Fruit fly (Drosophila melanogaster) whole organism, embryonic: ENCODE results near the gene CG7860.

Source experiments
- Asciz ChIP-seq: fragments of 200-800 bp; sonication (Bioruptor generic); optimal IDR thresholded peaks from 2 replicates; lab custom pipeline; 2017; ENCODE audit warnings: missing biosample characterization, mild to moderate bottlenecking, missing genetic modification characterization, missing genetic modification reagents
- BEAF-32 ChIP-seq: fragments of 200-800 bp; sonication (Bioruptor generic); optimal IDR thresholded peaks from 3 replicates; lab custom pipeline; 2017; ENCODE audit warnings: missing biosample characterization, missing genetic modification characterization, mild to moderate bottlenecking, moderate library complexity, missing genetic modification reagents
- Bdp1 ChIP-seq: fragments of 200-800 bp; sonication (Bioruptor generic); optimal IDR thresholded peaks from 3 replicates; lab custom pipeline; 2016; ENCODE audit warnings: missing biosample characterization, missing genetic modification characterization
- CG10543 ChIP-seq: fragments of 200-800 bp; sonication (Bioruptor generic); optimal IDR thresholded peaks from 3 replicates; lab custom pipeline; 2017; ENCODE audit warnings: missing biosample characterization, mild to moderate bottlenecking, missing genetic modification characterization, moderate library complexity
- CG11456 ChIP-seq: fragments of 200-800 bp; sonication (Bioruptor generic); IDR thresholded peaks from 3 replicates; pipeline ENCODE4 v1.3.6; 2022; ENCODE audit warnings: missing biosample characterization, missing genetic modification characterization
- CG12104 ChIP-seq: fragments of 200-800 bp; sonication (Bioruptor generic); optimal IDR thresholded peaks from 3 replicates; lab custom pipeline; 2016; ENCODE audit warnings: missing biosample characterization, missing genetic modification characterization
- CG12299 ChIP-seq: fragments of 200-800 bp; sonication (Bioruptor generic); optimal IDR thresholded peaks from 2 replicates; lab custom pipeline; 2018; ENCODE audit warnings: missing biosample characterization, mild to moderate bottlenecking, missing genetic modification characterization
- CG1233 ChIP-seq: fragments of 200-800 bp; sonication (Bioruptor generic); optimal IDR thresholded peaks from 4 replicates; lab custom pipeline; 2018; ENCODE audit warnings: missing biosample characterization, mild to moderate bottlenecking, missing genetic modification characterization
- CG13775 ChIP-seq: fragments of 200-800 bp; sonication (Bioruptor generic); optimal IDR thresholded peaks from 3 replicates; lab custom pipeline; 2017; ENCODE audit warnings: missing biosample characterization, mild to moderate bottlenecking, missing genetic modification characterization
- CG14050 ChIP-seq: fragments of 200-800 bp; sonication (Bioruptor generic); IDR thresholded peaks from 3 replicates; pipeline ENCODE4 v1.3.6; 2022; ENCODE audit warnings: missing biosample characterization, missing genetic modification characterization
- CG16815 ChIP-seq: fragments of 200-800 bp; sonication (Bioruptor generic); optimal IDR thresholded peaks from 3 replicates; lab custom pipeline; 2017; ENCODE audit warnings: missing biosample characterization, mild to moderate bottlenecking, missing genetic modification characterization
- CG17612 ChIP-seq: fragments of 200-800 bp; sonication (Bioruptor generic); IDR thresholded peaks from 2 replicates; pipeline ENCODE4 v1.3.6; 2022; ENCODE audit warnings: missing biosample characterization, missing genetic modification characterization
- CG17802 ChIP-seq: fragments of 200-800 bp; sonication (Bioruptor generic); optimal IDR thresholded peaks from 2 replicates; lab custom pipeline; 2018; ENCODE audit warnings: missing biosample characterization, mild to moderate bottlenecking, missing genetic modification characterization, moderate library complexity
- CG30431 ChIP-seq: fragments of 200-800 bp; sonication (Bioruptor generic); optimal IDR thresholded peaks from 2 replicates; lab custom pipeline; 2017; ENCODE audit warnings: missing biosample characterization, missing genetic modification characterization
- CG31441 ChIP-seq: fragments of 200-800 bp; sonication (Bioruptor generic); IDR thresholded peaks from 2 replicates; pipeline ENCODE4 v1.3.6; 2022; ENCODE audit warnings: missing biosample characterization, missing genetic modification characterization
- CG32767 ChIP-seq: fragments of 200-800 bp; sonication (Bioruptor generic); IDR thresholded peaks from 2 replicates; pipeline ENCODE4 v1.3.6; 2022; ENCODE audit warnings: missing biosample characterization, missing genetic modification characterization
- CG4328 ChIP-seq: fragments of 200-800 bp; sonication (Bioruptor generic); optimal IDR thresholded peaks from 3 replicates; lab custom pipeline; 2017; ENCODE audit warnings: missing biosample characterization, missing genetic modification reagents, missing genetic modification characterization
- CG4730 ChIP-seq: fragments of 200-800 bp; sonication (Bioruptor generic); IDR thresholded peaks from 2 replicates; pipeline ENCODE4 v1.3.6; 2022; ENCODE audit warnings: missing biosample characterization, missing genetic modification characterization
- CG6175 ChIP-seq: fragments of 200-800 bp; sonication (Bioruptor generic); IDR thresholded peaks from 3 replicates; pipeline ENCODE4 v1.3.6; 2022; ENCODE audit warnings: missing biosample characterization, missing genetic modification characterization
- CG6254 ChIP-seq: fragments of 200-800 bp; sonication (Bioruptor generic); optimal IDR thresholded peaks from 3 replicates; lab custom pipeline; 2017; ENCODE audit warnings: mild to moderate bottlenecking, missing biosample characterization, missing genetic modification reagents, missing genetic modification characterization
- CG6689 ChIP-seq: fragments of 200-800 bp; sonication (Bioruptor generic); IDR thresholded peaks from 2 replicates; pipeline ENCODE4 v1.3.6; 2022; ENCODE audit warnings: missing biosample characterization, missing genetic modification characterization
- CG7963 ChIP-seq: fragments of 200-800 bp; sonication (Bioruptor generic); IDR thresholded peaks from 3 replicates; pipeline ENCODE4 v1.3.6; 2022; ENCODE audit warnings: missing biosample characterization, missing genetic modification characterization; ENCODE audit not compliant: partially characterized antibody
- CG8281 ChIP-seq: fragments of 200-800 bp; sonication (Bioruptor generic); optimal IDR thresholded peaks from 2 replicates; lab custom pipeline; 2018; ENCODE audit warnings: missing biosample characterization, mild to moderate bottlenecking, missing genetic modification characterization, moderate library complexity
- CG9727 ChIP-seq: fragments of 200-800 bp; sonication (Bioruptor generic); optimal IDR thresholded peaks from 3 replicates; lab custom pipeline; 2017; ENCODE audit warnings: missing biosample characterization, mild to moderate bottlenecking, missing genetic modification characterization
- CG9932 ChIP-seq: fragments of 200-800 bp; sonication (Bioruptor generic); IDR thresholded peaks from 2 replicates; pipeline ENCODE4 v1.3.6; 2022; ENCODE audit warnings: missing biosample characterization, missing genetic modification characterization
- Dll ChIP-seq: fragments of 200-800 bp; sonication (Bioruptor generic); IDR thresholded peaks from 4 replicates; pipeline ENCODE4 v1.3.6; 2022; ENCODE audit warnings: missing biosample characterization, missing genetic modification characterization; ENCODE audit not compliant: partially characterized antibody
- Dref ChIP-seq: fragments of 200-800 bp; sonication (Bioruptor generic); IDR thresholded peaks from 2 replicates; pipeline ENCODE4 v1.3.6; 2022; ENCODE audit warnings: missing biosample characterization, missing genetic modification characterization
- Eip74EF ChIP-seq, 2 experiments: fragments of 200-800 bp in 1 of 2; fragments of >200 bp in 1 of 2; sonication (Bioruptor generic) in 1 of 2; optimal IDR thresholded peaks; 2 replicates each; lab custom pipeline; 2017 to 2019; ENCODE audit warnings: missing biosample characterization in 2 of 2, missing genetic modification characterization in 2 of 2, mild to moderate bottlenecking in 1 of 2, moderate library complexity in 1 of 2
- Elba2 ChIP-seq: fragments of 200-800 bp; sonication (Bioruptor generic); optimal IDR thresholded peaks from 3 replicates; lab custom pipeline; 2016; ENCODE audit warnings: missing biosample characterization, missing genetic modification characterization
- Fer2 ChIP-seq: fragments of 200-800 bp; sonication (Bioruptor generic); optimal IDR thresholded peaks from 2 replicates; lab custom pipeline; 2018; ENCODE audit warnings: missing biosample characterization, mild to moderate bottlenecking, missing genetic modification characterization, moderate library complexity
- Meics ChIP-seq: fragments of 200-800 bp; sonication (Bioruptor generic); optimal IDR thresholded peaks from 2 replicates; lab custom pipeline; 2017; ENCODE audit warnings: missing biosample characterization, mild to moderate bottlenecking, missing genetic modification characterization
- Myb ChIP-seq: fragments of 200-800 bp; sonication (Bioruptor generic); optimal IDR thresholded peaks from 2 replicates; lab custom pipeline; 2016; ENCODE audit warnings: missing biosample characterization, missing genetic modification characterization
- az2 ChIP-seq: fragments of 200-800 bp; sonication (Bioruptor generic); optimal IDR thresholded peaks from 3 replicates; lab custom pipeline; 2016; ENCODE audit warnings: missing biosample characterization, missing genetic modification characterization
- bab2 ChIP-seq: fragments of 200-800 bp; sonication (Bioruptor generic); optimal IDR thresholded peaks from 2 replicates; lab custom pipeline; 2016; ENCODE audit warnings: missing biosample characterization, missing genetic modification characterization
- chif ChIP-seq, 2 experiments: fragments of 200-800 bp; sonication (Bioruptor generic); optimal IDR thresholded peaks; 3 replicates each; lab custom pipeline; 2016; ENCODE audit warnings: missing biosample characterization in 2 of 2, missing genetic modification characterization in 2 of 2
- da ChIP-seq: fragments of 200-800 bp; sonication (Bioruptor generic); optimal IDR thresholded peaks from 2 replicates; lab custom pipeline; 2016; ENCODE audit warnings: missing biosample characterization, missing genetic modification characterization
- dmrt99B ChIP-seq: fragments of 200-800 bp; sonication (Bioruptor generic); optimal IDR thresholded peaks from 2 replicates; lab custom pipeline; 2018; ENCODE audit warnings: missing biosample characterization, mild to moderate bottlenecking, missing genetic modification characterization, moderate library complexity
- dysf ChIP-seq: fragments of 200-800 bp; sonication (Bioruptor generic); IDR thresholded peaks from 3 replicates; pipeline ENCODE4 v1.3.6; 2022; ENCODE audit warnings: missing biosample characterization, missing genetic modification characterization
- ewg ChIP-seq: fragments of 200-800 bp; sonication (Bioruptor generic); optimal IDR thresholded peaks from 3 replicates; lab custom pipeline; 2017; ENCODE audit warnings: mild to moderate bottlenecking, missing biosample characterization, missing genetic modification reagents, missing genetic modification characterization
- gem ChIP-seq: fragments of 200-800 bp; sonication (Bioruptor generic); optimal IDR thresholded peaks from 2 replicates; lab custom pipeline; 2019; ENCODE audit warnings: missing biosample characterization, mild to moderate bottlenecking, missing genetic modification characterization, moderate library complexity
- hth ChIP-seq: fragments of >200 bp; optimal IDR thresholded peaks from 2 replicates; lab custom pipeline; 2017; ENCODE audit warnings: inconsistent platforms
- mam ChIP-seq: fragments of 200-800 bp; sonication (Bioruptor generic); optimal IDR thresholded peaks from 3 replicates; lab custom pipeline; 2016; ENCODE audit warnings: missing biosample characterization, missing genetic modification characterization
- pfk ChIP-seq: fragments of 200-800 bp; sonication (Bioruptor generic); optimal IDR thresholded peaks from 2 replicates; lab custom pipeline; 2018; ENCODE audit warnings: missing biosample characterization, mild to moderate bottlenecking, missing genetic modification characterization, moderate library complexity
- row ChIP-seq: fragments of 200-800 bp; sonication (Bioruptor generic); IDR thresholded peaks from 3 replicates; pipeline ENCODE4 v1.3.6; 2022; ENCODE audit warnings: missing biosample characterization, missing genetic modification characterization
- sens-2 ChIP-seq: fragments of 200-800 bp; sonication (Bioruptor generic); IDR thresholded peaks from 2 replicates; pipeline ENCODE4 v1.3.6; 2022; ENCODE audit warnings: missing biosample characterization, missing genetic modification characterization
- seq ChIP-seq: fragments of 200-800 bp; sonication (Bioruptor generic); IDR thresholded peaks from 2 replicates; pipeline ENCODE4 v1.3.6; 2022; ENCODE audit warnings: missing biosample characterization, missing genetic modification characterization
- sima ChIP-seq: fragments of 200-800 bp; sonication (Bioruptor generic); optimal IDR thresholded peaks from 2 replicates; lab custom pipeline; 2016; ENCODE audit warnings: missing biosample characterization, missing genetic modification characterization
- trh ChIP-seq: fragments of 200-800 bp; sonication (Bioruptor generic); optimal IDR thresholded peaks from 2 replicates; lab custom pipeline; 2016; ENCODE audit warnings: missing biosample characterization, missing genetic modification characterization
- wek ChIP-seq: fragments of 200-800 bp; sonication (Bioruptor generic); optimal IDR thresholded peaks from 3 replicates; lab custom pipeline; 2018; ENCODE audit warnings: missing biosample characterization, mild to moderate bottlenecking, missing genetic modification characterization, moderate library complexity
- zf30C ChIP-seq: fragments of 200-800 bp; sonication (Bioruptor generic); optimal IDR thresholded peaks from 3 replicates; lab custom pipeline; 2018; ENCODE audit warnings: missing biosample characterization, mild to moderate bottlenecking, missing genetic modification characterization
- zfh2 ChIP-seq: fragments of 200-800 bp; sonication (Bioruptor generic); optimal IDR thresholded peaks from 2 replicates; lab custom pipeline; 2016; ENCODE audit warnings: missing biosample characterization, missing genetic modification characterization

Gene CG7860

DNA sequence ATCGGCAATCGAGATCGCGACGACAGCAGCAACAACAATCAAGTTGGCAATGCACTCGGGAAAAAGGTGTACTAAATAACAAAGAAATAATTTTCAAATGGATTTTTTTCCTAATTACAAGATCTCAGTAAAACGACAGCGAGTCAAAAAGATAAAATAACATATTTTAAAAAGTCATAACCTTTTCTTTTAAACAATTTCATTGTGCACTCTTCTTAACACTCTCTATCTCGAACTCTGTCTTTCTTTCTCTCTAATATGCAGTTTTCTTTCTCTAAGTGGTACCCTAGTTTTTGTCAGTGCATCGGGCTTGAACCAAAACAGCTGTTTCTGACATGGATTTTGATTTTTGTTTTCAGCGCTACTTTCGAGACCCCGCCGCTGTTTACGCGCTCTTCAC, 19.7 kb upstream of the CG7860 start (continued):
- TF ChIP-seq CG4328 (GFP tag; lab: Kevin White, UChicago) (peak; percentile 23), CG9727 (GFP tag; lab: Kevin White, UChicago) (peak; percentile 74), Meics (GFP tag; lab: Kevin White, UChicago) (peak; percentile 83), wek (peak; percentile 20), CG8281 (tag; lab: Kevin White, UChicago) (peak; percentile 55), CG14050 (GFP tag; lab: Robert Waterston, UW) (peak; percentile 50; the same call in 2 of the 3 replicates), Eip74EF (GFP tag; optimal IDR thresholded peaks at IDR 0.05; lab: Kevin White, UChicago) (peak in 1 of 2 experiments; percentile 74), Bdp1 (GFP tag; lab: Kevin White, UChicago) (peak; percentile 13), CG1233 (GFP tag; lab: Kevin White, UChicago) (peak; percentile 64), CG6175 (GFP tag; lab: Robert Waterston, UW) (peak; percentile 54; the same call in 1 of the 3 replicates), CG17802 (no peak), CG4730 (GFP tag; lab: Robert Waterston, UW) (peak; percentile 24; the same call in 1 of the 2 replicates), da (GFP tag; lab: Kevin White, UChicago) (peak; percentile 36), CG31441 (GFP tag; lab: Robert Waterston, UW) (peak; percentile 84), trh (GFP tag; lab: Kevin White, UChicago) (peak; percentile 2), CG16815 (peak; percentile 24), CG7963 (GFP tag; lab: Robert Waterston, UW) (no peak), CG12299 (tag; lab: Kevin White, UChicago) (peak; percentile 59), CG6689 (GFP tag; lab: Robert Waterston, UW) (peak; percentile 75), dysf (peak; percentile 89), zf30C (peak; percentile 18), sens-2 (GFP tag; lab: Robert Waterston, UW) (0 out of 2 replicates have a peak, but pooled peaks have one; percentile 28), zfh2 (GFP tag; lab: Kevin White, UChicago) (peak; percentile 66), Dll (GFP tag; lab: Robert Waterston, UW) (no peak), mam (GFP tag; lab: Kevin White, UChicago) (peak; percentile 75), Myb (GFP tag; lab: Kevin White, UChicago) (peak; percentile 48), CG32767 (no peak; the same call in 1 of the 2 replicates), ewg (GFP tag; lab: Kevin White, UChicago) (peak; percentile 61), bab2 (GFP tag; lab: Kevin White, UChicago) (peak; percentile 69), Asciz (peak; percentile 58), CG9932 (GFP tag; lab: Robert Waterston, UW) (peak; percentile 81), row (peak; percentile 80), chif (GFP tag; optimal IDR thresholded peaks at IDR 0.05; lab: Kevin White, UChicago) (peak; percentile 62 to 78), CG13775 (GFP tag; lab: Kevin White, UChicago) (peak; percentile 69), Dref (no peak), CG30431 (peak; percentile 30), BEAF-32 (no peak), CG6254 (no peak), CG10543 (GFP tag; lab: Kevin White, UChicago) (peak; percentile 48), az2 (peak; percentile 57), Elba2 (GFP tag; lab: Kevin White, UChicago) (no peak), CG17612 (GFP tag; lab: Robert Waterston, UW) (peak; percentile 33; the same call in 1 of the 2 replicates), hth (no peak), CG12104 (GFP tag; lab: Kevin White, UChicago) (peak; percentile 58), Fer2 (tag; lab: Kevin White, UChicago) (peak; percentile 48), sima (GFP tag; lab: Kevin White, UChicago) (no peak), dmrt99B (peak; percentile 88), CG11456 (GFP tag; lab: Robert Waterston, UW) (no peak), pfk (GFP tag; lab: Kevin White, UChicago) (no peak), seq (GFP tag; lab: Robert Waterston, UW) (peak; percentile 67; the same call in 1 of the 2 replicates), gem (tag; lab: Kevin White, UChicago) (peak; percentile 89)
